In the genomic region with DNA sequence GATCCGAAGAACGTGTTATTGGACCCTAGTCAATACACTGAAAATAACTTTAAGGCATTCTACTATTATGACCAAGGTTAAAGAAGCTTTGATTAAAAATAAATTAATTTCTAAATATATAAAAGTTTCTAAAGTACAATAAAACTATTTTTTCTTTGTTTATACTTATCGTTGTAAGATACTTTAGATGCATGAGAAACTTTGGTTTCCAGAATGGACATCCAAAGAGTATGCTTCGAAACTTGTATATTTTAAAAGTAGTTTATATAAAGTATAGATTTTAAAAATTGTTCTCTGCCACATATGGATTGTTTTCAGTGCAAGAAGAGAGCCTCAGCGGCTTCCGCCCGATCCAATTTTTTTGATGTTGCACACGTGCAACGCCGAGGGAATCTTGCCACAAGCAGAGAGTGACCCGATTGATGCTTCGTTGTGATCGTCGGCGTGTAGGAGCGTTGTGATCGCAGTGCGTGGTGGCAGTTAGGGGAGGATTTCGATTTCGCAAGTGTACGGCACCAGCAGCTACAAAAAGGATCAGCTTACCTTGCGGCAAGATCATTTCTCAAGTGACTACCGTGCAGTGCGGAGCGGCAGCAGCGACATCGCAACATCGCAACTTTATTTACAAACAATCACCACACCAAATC, we compare ENCODE assay signal across 3 fruit fly cellular contexts.
A peak's percentile ranks its signal among the peaks of the same experiment; 100 is the strongest.
TF ChIP-seq lines count a peak whose summit lies in the region.

No protein-coding gene starts in this region.

TF ChIP-seq in whole organism, embryonic, 481 proteins besides CTCF, POLR2A, EP300 and RAD21 (continued from another document and continues in another):
- TF ChIP-seq CG10654 (GFP tag; optimal IDR thresholded peaks at IDR 0.05; lab: Kevin White, UChicago) (peak; percentile 55), Gug (GFP tag; IDR thresholded peaks at IDR 0.05; lab: Robert Waterston, UW) (no peak; the same call in 3 of the 4 replicates), Hmr (GFP tag; optimal IDR thresholded peaks at IDR 0.05; lab: Kevin White, UChicago) (no peak), Dad (GFP tag; optimal IDR thresholded peaks at IDR 0.05; lab: Kevin White, UChicago) (no peak), CG3065 (GFP tag; optimal IDR thresholded peaks at IDR 0.05; lab: Kevin White, UChicago) (no peak), CG32772 (GFP tag; IDR thresholded peaks at IDR 0.05; lab: Robert Waterston, UW) (peak; percentile 61), CG7745 (tag; optimal IDR thresholded peaks at IDR 0.05; lab: Kevin White, UChicago) (peak; percentile 79), CG8290 (GFP tag; optimal IDR thresholded peaks at IDR 0.05; lab: Kevin White, UChicago) (peak; percentile 83), CG8290 (tag; optimal IDR thresholded peaks at IDR 0.05; lab: Kevin White, UChicago) (peak in 1 of 2 experiments; percentile 47), croc (GFP tag; conservative IDR thresholded peaks at IDR 0.05; lab: Robert Waterston, UW) (peak; percentile 90), CG4707 (GFP tag; optimal IDR thresholded peaks at IDR 0.05; lab: Kevin White, UChicago) (peak; percentile 50), gcm2 (GFP tag; optimal IDR thresholded peaks at IDR 0.05; lab: Kevin White, UChicago) (no peak), Dll (GFP tag; IDR thresholded peaks at IDR 0.05; lab: Robert Waterston, UW; ENCODE audit: partially characterized antibody) (no peak), Sin3A (optimal IDR thresholded peaks at IDR 0.05; lab: Kevin White, UChicago) (no peak), CG4424 (GFP tag; optimal IDR thresholded peaks at IDR 0.05; lab: Kevin White, UChicago) (peak; percentile 83), Rx (GFP tag; IDR thresholded peaks at IDR 0.05; lab: Robert Waterston, UW) (peak; percentile 27; the same call in 1 of the 2 replicates), CG11560 (tag; IDR thresholded peaks at IDR 0.05; lab: Robert Waterston, UW) (no peak), Tbp (GFP tag; optimal IDR thresholded peaks at IDR 0.05; lab: Kevin White, UChicago) (no peak), CG17361 (GFP tag; IDR thresholded peaks at IDR 0.05; lab: Robert Waterston, UW) (peak; percentile 86), CG42726 (GFP tag; IDR thresholded peaks at IDR 0.05; lab: Robert Waterston, UW; ENCODE audit: partially characterized antibody) (no peak), Deaf1 (tag; optimal IDR thresholded peaks at IDR 0.05; lab: Kevin White, UChicago) (peak; percentile 78), CG3281 (GFP tag; optimal IDR thresholded peaks at IDR 0.05; lab: Kevin White, UChicago) (no peak), CG8388 (GFP tag; optimal IDR thresholded peaks at IDR 0.05; lab: Kevin White, UChicago) (peak; percentile 85), pros (GFP tag; optimal IDR thresholded peaks at IDR 0.05; lab: Kevin White, UChicago) (no peak), Ssrp (tag; optimal IDR thresholded peaks at IDR 0.05; lab: Kevin White, UChicago) (peak; percentile 95), YL-1 (GFP tag; optimal IDR thresholded peaks at IDR 0.05; lab: Kevin White, UChicago) (peak; percentile 39), NFAT (GFP tag; IDR thresholded peaks at IDR 0.05; lab: Robert Waterston, UW) (no peak), jigr1 (GFP tag; IDR thresholded peaks at IDR 0.05; lab: Robert Waterston, UW) (no peak), tin (GFP tag; optimal IDR thresholded peaks at IDR 0.05; lab: Kevin White, UChicago) (peak; percentile 81), chif (GFP tag; optimal IDR thresholded peaks at IDR 0.05; lab: Kevin White, UChicago) (peak in 1 of 2 experiments; percentile 65), gcm (GFP tag; optimal IDR thresholded peaks at IDR 0.05; lab: Kevin White, UChicago) (peak; percentile 84), CG1792 (GFP tag; optimal IDR thresholded peaks at IDR 0.05; lab: Kevin White, UChicago) (no peak), gem (tag; optimal IDR thresholded peaks at IDR 0.05; lab: Kevin White, UChicago) (peak; percentile 92), Atf3 (GFP tag; optimal IDR thresholded peaks at IDR 0.05; lab: Kevin White, UChicago) (peak; percentile 50), CG32532 (GFP tag; IDR thresholded peaks at IDR 0.05; lab: Robert Waterston, UW) (no peak), Meics (GFP tag; optimal IDR thresholded peaks at IDR 0.05; lab: Kevin White, UChicago) (no peak), CG15696 (tag; optimal IDR thresholded peaks at IDR 0.05; lab: Kevin White, UChicago) (peak; percentile 99), CG10431 (GFP tag; optimal IDR thresholded peaks at IDR 0.05; lab: Kevin White, UChicago) (peak; percentile 82), fd64A (GFP tag; optimal IDR thresholded peaks at IDR 0.05; lab: Kevin White, UChicago) (no peak), sug (tag; optimal IDR thresholded peaks at IDR 0.05; lab: Kevin White, UChicago) (no peak), CG2712 (tag; optimal IDR thresholded peaks at IDR 0.05; lab: Kevin White, UChicago) (peak; percentile 98)

TF ChIP-seq in whole organism, prepupa, 60 proteins besides CTCF, POLR2A, EP300 and RAD21 (continued from another document):
- TF ChIP-seq CG10631 (GFP tag; optimal IDR thresholded peaks at IDR 0.05; lab: Kevin White, UChicago) = peak; percentile 91
- TF ChIP-seq CG11762 (GFP tag; optimal IDR thresholded peaks at IDR 0.05; lab: Kevin White, UChicago; ENCODE audit: insufficient read depth) = peak; percentile 90
- peak; percentile 78 for TF ChIP-seq svp (GFP tag; lab: Kevin White, UChicago)
- peak; percentile 77 for TF ChIP-seq Sox102F (GFP tag; optimal IDR thresholded peaks at IDR 0.05; lab: Kevin White, UChicago)
- peak; percentile 67 for TF ChIP-seq vri (GFP tag; optimal IDR thresholded peaks at IDR 0.05; lab: Kevin White, UChicago)
- TF ChIP-seq Blimp-1 (GFP tag; optimal IDR thresholded peaks at IDR 0.05; lab: Kevin White, UChicago) = peak; percentile 86
- TF ChIP-seq CG32006 (GFP tag; optimal IDR thresholded peaks at IDR 0.05; lab: Kevin White, UChicago) = peak; percentile 89
- peak; percentile 96 for TF ChIP-seq spab (GFP tag; optimal IDR thresholded peaks at IDR 0.05; lab: Kevin White, UChicago)
- no peak for TF ChIP-seq fkh (GFP tag; optimal IDR thresholded peaks at IDR 0.05; lab: Kevin White, UChicago)
- peak; percentile 75 for TF ChIP-seq Eip75B (GFP tag; optimal IDR thresholded peaks at IDR 0.05; lab: Kevin White, UChicago)
- peak; percentile 96 for TF ChIP-seq CG8632 (GFP tag; optimal IDR thresholded peaks at IDR 0.05; lab: Kevin White, UChicago)
- TF ChIP-seq CG8119 (GFP tag; IDR thresholded peaks at IDR 0.05; lab: Robert Waterston, UW) = peak; percentile 91
- TF ChIP-seq achi (GFP tag; optimal IDR thresholded peaks at IDR 0.05; lab: Kevin White, UChicago) = peak; percentile 95
- peak; percentile 82 for TF ChIP-seq Sox14 (GFP tag; optimal IDR thresholded peaks at IDR 0.05; lab: Kevin White, UChicago)
- peak; percentile 82 for TF ChIP-seq Lpt (GFP tag; optimal IDR thresholded peaks at IDR 0.05; lab: Kevin White, UChicago)
- peak; percentile 87 for TF ChIP-seq CG6792 (GFP tag; optimal IDR thresholded peaks at IDR 0.05; lab: Kevin White, UChicago)
- peak; percentile 90 for TF ChIP-seq esn (GFP tag; optimal IDR thresholded peaks at IDR 0.05; lab: Kevin White, UChicago)
- TF ChIP-seq dac (GFP tag; optimal IDR thresholded peaks at IDR 0.05; lab: Kevin White, UChicago) = peak; percentile 38
- peak; percentile 57 for TF ChIP-seq CG6276 (GFP tag; optimal IDR thresholded peaks at IDR 0.05; lab: Kevin White, UChicago)
- TF ChIP-seq Smox (GFP tag; optimal IDR thresholded peaks at IDR 0.05; lab: Kevin White, UChicago) = peak; percentile 83
- TF ChIP-seq cyc (GFP tag; optimal IDR thresholded peaks at IDR 0.05; lab: Kevin White, UChicago) = peak; percentile 75
- TF ChIP-seq Hr39 (GFP tag; optimal IDR thresholded peaks at IDR 0.05; lab: Kevin White, UChicago) = peak; percentile 57
- TF ChIP-seq Ets96B (tag; optimal IDR thresholded peaks at IDR 0.05; lab: Kevin White, UChicago) = peak; percentile 97
- peak; percentile 85 for TF ChIP-seq CG16779 (tag; optimal IDR thresholded peaks at IDR 0.05; lab: Kevin White, UChicago)
- peak; percentile 89 for TF ChIP-seq Met (GFP tag; optimal IDR thresholded peaks at IDR 0.05; lab: Kevin White, UChicago)
- TF ChIP-seq CG8319 (GFP tag; optimal IDR thresholded peaks at IDR 0.05; lab: Kevin White, UChicago) = peak; percentile 68
- peak; percentile 66 for TF ChIP-seq CG7368 (GFP tag; optimal IDR thresholded peaks at IDR 0.05; lab: Kevin White, UChicago)
- peak; percentile 98 for TF ChIP-seq Eip78C (GFP tag; lab: Kevin White, UChicago)
- peak; percentile 87 for TF ChIP-seq pdm3 (GFP tag; optimal IDR thresholded peaks at IDR 0.05; lab: Kevin White, UChicago)
- peak; percentile 66 for TF ChIP-seq CG31627 (GFP tag; optimal IDR thresholded peaks at IDR 0.05; lab: Kevin White, UChicago)
- peak; percentile 93 for TF ChIP-seq OdsH (GFP tag; optimal IDR thresholded peaks at IDR 0.05; lab: Kevin White, UChicago)
- peak; percentile 70 for TF ChIP-seq Hr4 (GFP tag; optimal IDR thresholded peaks at IDR 0.05; lab: Kevin White, UChicago)
- peak; percentile 75 for TF ChIP-seq CG4318 (GFP tag; optimal IDR thresholded peaks at IDR 0.05; lab: Kevin White, UChicago)
- TF ChIP-seq fd59A (GFP tag; optimal IDR thresholded peaks at IDR 0.05; lab: Kevin White, UChicago) = peak; percentile 92
- peak; percentile 83 to 89 for TF ChIP-seq salr (GFP tag; optimal IDR thresholded peaks at IDR 0.05; lab: Kevin White, UChicago)
- TF ChIP-seq Ets21C (GFP tag; optimal IDR thresholded peaks at IDR 0.05; lab: Kevin White, UChicago) = peak; percentile 58
- peak; percentile 93 for TF ChIP-seq CG10669 (GFP tag; optimal IDR thresholded peaks at IDR 0.05; lab: Kevin White, UChicago)
- TF ChIP-seq CG6854 (GFP tag; optimal IDR thresholded peaks at IDR 0.05; lab: Kevin White, UChicago) = peak; percentile 72
- peak; percentile 89 to 97 for TF ChIP-seq ss (GFP tag; optimal IDR thresholded peaks at IDR 0.05; lab: Kevin White, UChicago)
- TF ChIP-seq acj6 (GFP tag; optimal IDR thresholded peaks at IDR 0.05; lab: Kevin White, UChicago) = peak; percentile 95
TF ChIP-seq in whole organism, prepupa: peak in this region for 57.

TF ChIP-seq in whole organism, wandering third instar larva, 38 proteins besides CTCF, POLR2A, EP300 and RAD21 (continued from another document):
- TF ChIP-seq Abd-B (GFP tag; optimal IDR thresholded peaks at IDR 0.05; lab: Kevin White, UChicago) (no peak), tai (GFP tag; optimal IDR thresholded peaks at IDR 0.05; lab: Kevin White, UChicago) (no peak), Hr83 (GFP tag; optimal IDR thresholded peaks at IDR 0.05; lab: Kevin White, UChicago; ENCODE audit: poor library complexity, severe bottlenecking) (no peak), Jra (GFP tag; optimal IDR thresholded peaks at IDR 0.05; lab: Kevin White, UChicago) (no peak), Dfd (GFP tag; optimal IDR thresholded peaks at IDR 0.05; lab: Kevin White, UChicago) (no peak), CG32264 (GFP tag; optimal IDR thresholded peaks at IDR 0.05; lab: Kevin White, UChicago) (no peak), usp (GFP tag; optimal IDR thresholded peaks at IDR 0.05; lab: Kevin White, UChicago) (no peak), foxo (GFP tag; optimal IDR thresholded peaks at IDR 0.05; lab: Kevin White, UChicago) (peak in 1 of 2 experiments; percentile 87), pan (optimal IDR thresholded peaks at IDR 0.05; lab: Kevin White, UChicago) (no peak), Vsx2 (GFP tag; optimal IDR thresholded peaks at IDR 0.05; lab: Kevin White, UChicago; ENCODE audit: partially characterized antibody) (no peak), sv (GFP tag; optimal IDR thresholded peaks at IDR 0.05; lab: Kevin White, UChicago) (no peak), lola (GFP tag; optimal IDR thresholded peaks at IDR 0.05; lab: Kevin White, UChicago) (no peak), Mio (GFP tag; optimal IDR thresholded peaks at IDR 0.05; lab: Kevin White, UChicago) (no peak)
TF ChIP-seq in whole organism, wandering third instar larva: peak in this region for 17.
